Worm (Caenorhabditis elegans) whole organism, midembryonic: ENCODE data around the gene srx-43.

ENCODE experiments used
- T22C8.4 ChIP-seq: fragments of 200-800 bp; sonication (Bioruptor generic); IDR thresholded peaks from 2 replicates; pipeline ENCODE4 v1.3.6; 2022; ENCODE audit warnings: missing genetic modification characterization, missing compliant biosample characterization
- cog-1 ChIP-seq: sonication (generic microtip); optimal IDR thresholded peaks from 2 replicates; lab custom pipeline; 2016; ENCODE audit warnings: missing genetic modification characterization, missing compliant biosample characterization
- flt-1 ChIP-seq: fragments of 200-800 bp; sonication (Bioruptor generic); IDR thresholded peaks from 2 replicates; pipeline ENCODE4 v1.3.6; 2022; ENCODE audit warnings: missing genetic modification characterization, missing compliant biosample characterization
- klf-2 ChIP-seq: fragments of 200-800 bp; sonication (Bioruptor generic); conservative IDR thresholded peaks from 2 replicates; pipeline ENCODE4 v1.3.6; 2022; ENCODE audit warnings: missing genetic modification reagents, missing genetic modification characterization, missing compliant biosample characterization
- med-1 ChIP-seq: sonication (generic microtip); optimal IDR thresholded peaks from 2 replicates; lab custom pipeline; 2017; ENCODE audit warnings: missing genetic modification characterization, mild to moderate bottlenecking, missing compliant biosample characterization, antibody characterized with exemption, missing genetic modification reagents; ENCODE audit not compliant: insufficient read depth
- ref-1 ChIP-seq: fragments of 200-800 bp; sonication (Bioruptor generic); conservative IDR thresholded peaks from 2 replicates; pipeline ENCODE4 v1.3.6; 2022; ENCODE audit warnings: missing genetic modification reagents, missing genetic modification characterization, missing compliant biosample characterization
- tab-1 ChIP-seq: fragments of 200-800 bp; sonication (Bioruptor generic); IDR thresholded peaks from 2 replicates; pipeline ENCODE4 v1.3.6; 2022; ENCODE audit warnings: missing genetic modification characterization, missing compliant biosample characterization
- ztf-23 ChIP-seq: fragments of 200-800 bp; sonication (Bioruptor generic); IDR thresholded peaks from 2 replicates; pipeline ENCODE4 v1.3.6; 2022; ENCODE audit warnings: missing genetic modification reagents, missing genetic modification characterization, missing compliant biosample characterization
- ztf-29 ChIP-seq: fragments of 200-800 bp; sonication (Bioruptor generic); IDR thresholded peaks from 2 replicates; pipeline ENCODE4 v1.3.6; 2022; ENCODE audit warnings: missing genetic modification reagents, missing genetic modification characterization, missing compliant biosample characterization

Gene srx-43

ce11 chrV:16055031-16055430 is 37.3 kb downstream of the srx-43 start, which contains the start of gene F14H3.4:
TSS of gene F14H3.4 (minus strand) at chrV:16055072.
- TF ChIP-seq cog-1 (tag; lab: Kevin White, UChicago) = no peak
- no peak for TF ChIP-seq ztf-23
- TF ChIP-seq tab-1 (GFP tag; lab: Robert Waterston, UW) = no peak
- no peak for TF ChIP-seq T22C8.4 (GFP tag; lab: Robert Waterston, UW)

DNA sequence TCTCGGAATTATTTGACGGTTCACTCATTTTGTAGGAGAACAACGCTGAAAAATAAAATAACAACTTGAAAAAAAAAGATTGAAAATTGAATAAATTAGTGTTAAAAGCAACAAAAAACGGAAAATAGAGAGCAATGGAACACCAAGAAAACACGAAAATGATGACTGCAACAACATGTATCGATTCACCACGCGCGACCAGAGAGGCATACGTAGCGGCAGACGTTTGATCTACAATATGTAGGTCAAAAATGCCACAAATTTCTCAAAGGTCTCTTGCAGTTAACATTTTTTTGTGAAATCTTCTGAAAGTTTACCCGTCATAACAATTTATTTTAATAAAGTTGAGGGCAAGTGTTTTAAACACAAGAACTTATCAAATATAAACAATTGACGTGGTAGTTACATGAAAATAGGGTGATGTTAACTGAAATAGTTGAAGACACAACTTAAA is 39.3 kb downstream of the srx-43 start, which contains the start of gene F14H3.5:
TSS of gene F14H3.5 (minus strand) at position 51 of the 454 bp plus-strand sequence.
- TF ChIP-seq T22C8.4 (GFP tag; lab: Robert Waterston, UW) = no peak
- TF ChIP-seq flt-1 (GFP tag; lab: Robert Waterston, UW) = no peak
- TF ChIP-seq tab-1 (GFP tag; lab: Robert Waterston, UW) = no peak
- TF ChIP-seq cog-1 (tag; lab: Kevin White, UChicago) = no peak
- no peak for TF ChIP-seq klf-2
- no peak for TF ChIP-seq med-1
- no peak for TF ChIP-seq ztf-23
- no peak for TF ChIP-seq ref-1 (GFP tag; lab: Robert Waterston, UW)
- no peak for TF ChIP-seq ztf-29 (GFP tag; lab: Robert Waterston, UW)

- no peak for TF ChIP-seq flt-1 (GFP tag; lab: Robert Waterston, UW)
- TF ChIP-seq tab-1 (GFP tag; lab: Robert Waterston, UW) = no peak
- no peak for TF ChIP-seq ztf-23
These were observed 41.1 kb downstream of the srx-43 start, which contains the start of gene F14H3.6 for ce11 chrV:16058872-16059271. TSS of gene F14H3.6 (minus strand) at chrV:16058893.

DNA sequence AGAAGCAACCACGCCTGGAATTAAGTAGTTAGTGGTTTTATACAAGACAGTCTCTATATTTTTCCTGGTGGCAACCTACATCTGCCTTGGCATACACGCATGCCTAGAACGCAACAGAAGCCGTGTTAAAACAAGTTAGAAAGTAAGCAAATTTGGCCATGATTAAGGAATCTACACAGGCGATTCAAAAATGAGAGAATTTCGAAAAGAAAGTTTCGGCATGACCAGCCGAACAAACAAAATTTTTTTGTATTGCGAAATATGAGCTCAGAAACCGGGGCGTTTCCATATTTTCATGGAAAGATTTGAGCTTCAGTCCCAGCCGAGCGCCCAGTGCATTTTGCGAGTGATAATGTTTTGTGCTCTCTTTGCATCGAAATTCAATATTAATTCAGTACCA is 42.4 kb downstream of the srx-43 start, which contains the start of gene F14H3.15:
TSS of gene F14H3.15 (minus strand) at position 101 of the 400 bp plus-strand sequence.
- TF ChIP-seq ref-1 (GFP tag; lab: Robert Waterston, UW) (no peak), med-1 (no peak), tab-1 (GFP tag; lab: Robert Waterston, UW) (no peak), flt-1 (GFP tag; lab: Robert Waterston, UW) (no peak), cog-1 (tag; lab: Kevin White, UChicago) (no peak), ztf-29 (GFP tag; lab: Robert Waterston, UW) (no peak), T22C8.4 (GFP tag; lab: Robert Waterston, UW) (no peak), klf-2 (no peak), ztf-23 (no peak)

ce11 chrV:16061993-16062392 is 44.2 kb downstream of the srx-43 start, which contains the start of gene fbxa-100:
TSS of gene fbxa-100 (minus strand) at chrV:16062093.
- TF ChIP-seq ztf-29 (GFP tag; lab: Robert Waterston, UW) = no peak
- TF ChIP-seq med-1 = no peak
- no peak for TF ChIP-seq klf-2
- TF ChIP-seq cog-1 (tag; lab: Kevin White, UChicago) = no peak
- no peak for TF ChIP-seq tab-1 (GFP tag; lab: Robert Waterston, UW)
- no peak for TF ChIP-seq ztf-23
- TF ChIP-seq T22C8.4 (GFP tag; lab: Robert Waterston, UW) = no peak
- no peak for TF ChIP-seq ref-1 (GFP tag; lab: Robert Waterston, UW)
- TF ChIP-seq flt-1 (GFP tag; lab: Robert Waterston, UW) = no peak

- TF ChIP-seq T22C8.4 (GFP tag; lab: Robert Waterston, UW) (no peak), cog-1 (tag; lab: Kevin White, UChicago) (no peak), med-1 (no peak), flt-1 (GFP tag; lab: Robert Waterston, UW) (no peak), ztf-29 (GFP tag; lab: Robert Waterston, UW) (no peak), ztf-23 (no peak), tab-1 (GFP tag; lab: Robert Waterston, UW) (no peak), ref-1 (GFP tag; lab: Robert Waterston, UW) (no peak)
These were observed 45.0 kb downstream of the srx-43 start, which contains the start of gene F14H3.14 for ce11 chrV:16062788-16063187. TSS of gene F14H3.14 (minus strand) at chrV:16062888.

DNA sequence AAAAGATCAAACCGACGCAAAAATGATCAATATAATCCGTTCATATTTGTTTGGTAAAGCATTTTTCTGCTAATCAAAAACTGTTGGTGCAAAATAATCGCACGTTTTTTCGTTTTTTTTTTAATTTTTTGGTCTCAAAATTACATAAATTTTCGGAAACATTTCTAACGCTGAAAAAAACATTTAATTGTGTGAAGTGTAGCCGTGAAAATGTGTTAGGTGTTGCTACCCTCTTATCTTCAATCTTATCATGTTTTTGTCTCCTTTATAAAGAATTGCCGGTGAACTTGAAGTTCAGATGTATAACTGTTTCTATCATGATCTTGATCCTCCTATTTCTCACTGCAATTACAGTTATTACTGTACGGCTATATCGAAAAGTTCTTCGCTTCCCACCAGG is 51.2 kb downstream of the srx-43 start, which contains the start of gene cyp-35D1:
TSS of gene cyp-35D1 (plus strand) at position 301 of the 400 bp plus-strand sequence.
- TF ChIP-seq T22C8.4 (GFP tag; lab: Robert Waterston, UW) (no peak), med-1 (no peak), ztf-29 (GFP tag; lab: Robert Waterston, UW) (no peak), flt-1 (GFP tag; lab: Robert Waterston, UW) (no peak), ref-1 (GFP tag; lab: Robert Waterston, UW) (no peak), cog-1 (tag; lab: Kevin White, UChicago) (no peak), ztf-23 (no peak), tab-1 (GFP tag; lab: Robert Waterston, UW) (no peak), klf-2 (no peak)
